Fruit fly (Drosophila melanogaster) whole organism, embryonic: ENCODE measurements around the gene CG5883.

ENCODE experiments used
- CG33213 ChIP-seq: fragments of 200-800 bp; sonication (Bioruptor generic); optimal IDR thresholded peaks from 3 replicates; lab custom pipeline; 2016; ENCODE audit warnings: missing biosample characterization, missing genetic modification characterization
- Mes4 ChIP-seq: fragments of 200-800 bp; sonication (Bioruptor generic); optimal IDR thresholded peaks from 2 replicates; lab custom pipeline; 2016; ENCODE audit warnings: missing biosample characterization, missing genetic modification characterization
- NC2β ChIP-seq: fragments of 200-800 bp; sonication (Bioruptor generic); optimal IDR thresholded peaks from 2 replicates; lab custom pipeline; 2016; ENCODE audit warnings: missing biosample characterization, missing genetic modification characterization
- Taf1 ChIP-seq: fragments of 200-800 bp; sonication (Bioruptor generic); IDR thresholded peaks from 2 replicates; pipeline ENCODE4 v1.3.6; 2022; ENCODE audit warnings: missing biosample characterization, missing genetic modification characterization
- dan ChIP-seq: fragments of 200-800 bp; sonication (Bioruptor generic); IDR thresholded peaks from 2 replicates; pipeline ENCODE4 v1.3.6; 2022; ENCODE audit warnings: missing biosample characterization, missing genetic modification characterization
- dpn ChIP-seq, 2 experiments: fragments of 200-800 bp; sonication (Bioruptor generic); optimal IDR thresholded peaks; 3 replicates each; lab custom pipeline; 2016; ENCODE audit warnings: missing biosample characterization in 2 of 2, missing genetic modification characterization in 2 of 2
- fd102C ChIP-seq: fragments of 200-800 bp; sonication (Bioruptor generic); optimal IDR thresholded peaks from 2 replicates; lab custom pipeline; 2018; ENCODE audit warnings: missing biosample characterization, mild to moderate bottlenecking, missing genetic modification characterization, moderate library complexity
- so ChIP-seq: fragments of 200-800 bp; sonication (Bioruptor generic); IDR thresholded peaks from 3 replicates; pipeline ENCODE4 v1.3.6; 2022; ENCODE audit warnings: missing biosample characterization, missing genetic modification characterization

- TF ChIP-seq fd102C (GFP tag; lab: Kevin White, UChicago) (no peak), dpn (GFP tag; optimal IDR thresholded peaks at IDR 0.05; lab: Kevin White, UChicago) (no peak), NC2β (GFP tag; lab: Kevin White, UChicago) (no peak), Taf1 (GFP tag; lab: Robert Waterston, UW) (no peak), so (GFP tag; lab: Robert Waterston, UW) (no peak), Mes4 (GFP tag; lab: Kevin White, UChicago) (no peak), dan (GFP tag; lab: Robert Waterston, UW) (no peak), CG33213 (GFP tag; lab: Kevin White, UChicago) (no peak)
These were observed 29.0 kb upstream of the CG5883 start, which contains the start of gene CG42397 for dm6 chr3L:11973690-11974089.
